Worm (Caenorhabditis elegans) whole organism, L3 larva: ENCODE measurements around the gene srg-46.
A peak's percentile ranks its signal among the peaks of the same experiment; 100 is the strongest.

Source experiments
- R02D3.7 ChIP-seq: fragments of 150-350 bp; optimal IDR thresholded peaks from 2 replicates; lab custom pipeline; 2014; ENCODE audit warnings: missing biosample characterization, missing genetic modification characterization
- ZK546.5 ChIP-seq: sonication (generic microtip); optimal IDR thresholded peaks from 2 replicates; lab custom pipeline; 2017; ENCODE audit warnings: missing biosample characterization, missing genetic modification characterization
- aly-2 ChIP-seq: fragments of 150-350 bp; optimal IDR thresholded peaks from 2 replicates; lab custom pipeline; 2014; ENCODE audit warnings: missing biosample characterization, missing genetic modification characterization
- ama-1 ChIP-seq: fragments of 150-350 bp; optimal IDR thresholded peaks from 2 replicates; lab custom pipeline; 2018
- ceh-28 ChIP-seq: fragments of 150-350 bp; optimal IDR thresholded peaks from 2 replicates; lab custom pipeline; 2014; ENCODE audit warnings: missing biosample characterization, missing genetic modification reagents, missing genetic modification characterization
- ceh-82 ChIP-seq: fragments of 150-350 bp; optimal IDR thresholded peaks from 2 replicates; lab custom pipeline; 2014; ENCODE audit warnings: missing biosample characterization, missing genetic modification characterization
- ceh-9 ChIP-seq: sonication (generic microtip); optimal IDR thresholded peaks from 2 replicates; lab custom pipeline; 2018; ENCODE audit warnings: missing biosample characterization, missing genetic modification characterization
- daf-12 ChIP-seq: fragments of 150-350 bp; optimal IDR thresholded peaks from 2 replicates; lab custom pipeline; 2014; ENCODE audit warnings: missing biosample characterization, missing genetic modification reagents, missing genetic modification characterization
- egl-27 ChIP-seq: sonication (generic microtip); optimal IDR thresholded peaks from 4 replicates; lab custom pipeline; 2017; ENCODE audit warnings: missing biosample characterization, missing genetic modification reagents, missing genetic modification characterization
- elt-1 ChIP-seq: fragments of 150-350 bp; optimal IDR thresholded peaks from 2 replicates; lab custom pipeline; 2014; ENCODE audit warnings: missing biosample characterization, missing genetic modification characterization
- elt-2 ChIP-seq: sonication (generic microtip); optimal IDR thresholded peaks from 2 replicates; lab custom pipeline; 2016; ENCODE audit warnings: missing genetic modification reagents, mild to moderate bottlenecking, missing genetic modification characterization, missing compliant biosample characterization
- elt-3 ChIP-seq, 3 experiments: fragments of 150-350 bp in 1 of 3; sonication (generic microtip) in 2 of 3; optimal IDR thresholded peaks; 2 replicates in 2 of 3; 4 replicates in 1 of 3; lab custom pipeline; 2014 to 2017; ENCODE audit warnings: missing biosample characterization in 3 of 3, missing genetic modification characterization in 3 of 3
- eor-1 ChIP-seq, 2 experiments: fragments of 150-350 bp; optimal IDR thresholded peaks; 2 replicates each; lab custom pipeline; 2014 to 2018; ENCODE audit warnings: missing biosample characterization in 2 of 2, missing genetic modification characterization in 2 of 2
- fkh-10 ChIP-seq: sonication (generic microtip); optimal IDR thresholded peaks from 2 replicates; lab custom pipeline; 2017; ENCODE audit warnings: missing biosample characterization, missing genetic modification reagents, missing genetic modification characterization
- fos-1 ChIP-seq: fragments of 150-350 bp; optimal IDR thresholded peaks from 2 replicates; lab custom pipeline; 2014; ENCODE audit warnings: missing biosample characterization, missing genetic modification characterization
- hmg-11 ChIP-seq: sonication (generic microtip); optimal IDR thresholded peaks from 2 replicates; lab custom pipeline; 2016; ENCODE audit warnings: missing genetic modification characterization, missing compliant biosample characterization
- jun-1 ChIP-seq: fragments of 150-350 bp; optimal IDR thresholded peaks from 2 replicates; lab custom pipeline; 2014; ENCODE audit warnings: missing biosample characterization, missing genetic modification reagents, missing genetic modification characterization
- lin-15B ChIP-seq: fragments of 150-350 bp; optimal IDR thresholded peaks from 2 replicates; lab custom pipeline; 2014; ENCODE audit warnings: missing biosample characterization, missing genetic modification characterization
- lin-39 ChIP-seq: fragments of 150-350 bp; optimal IDR thresholded peaks from 2 replicates; lab custom pipeline; 2018; ENCODE audit warnings: missing biosample characterization, missing genetic modification reagents, missing genetic modification characterization
- lsy-12 ChIP-seq: sonication (generic microtip); optimal IDR thresholded peaks from 2 replicates; lab custom pipeline; 2016; ENCODE audit warnings: mild to moderate bottlenecking, missing genetic modification characterization, missing compliant biosample characterization
- mdl-1 ChIP-seq: fragments of 150-350 bp; optimal IDR thresholded peaks from 2 replicates; lab custom pipeline; 2014; ENCODE audit warnings: missing biosample characterization, missing genetic modification characterization
- mml-1 ChIP-seq: fragments of 150-350 bp; sonication (generic microtip); optimal IDR thresholded peaks from 3 replicates; lab custom pipeline; 2014; ENCODE audit warnings: missing biosample characterization, missing genetic modification characterization
- nfya-1 ChIP-seq: sonication (generic microtip); optimal IDR thresholded peaks from 2 replicates; lab custom pipeline; 2017; ENCODE audit warnings: missing genetic modification characterization, mild to moderate bottlenecking, missing compliant biosample characterization, antibody characterized with exemption, moderate library complexity; ENCODE audit not compliant: insufficient read depth
- nhr-11 ChIP-seq: fragments of 150-350 bp; optimal IDR thresholded peaks from 2 replicates; lab custom pipeline; 2014; ENCODE audit warnings: missing biosample characterization, missing genetic modification characterization
- nhr-12 ChIP-seq: fragments of 150-350 bp; optimal IDR thresholded peaks from 2 replicates; lab custom pipeline; 2014; ENCODE audit warnings: missing biosample characterization, missing genetic modification characterization
- nhr-23 ChIP-seq: fragments of 150-350 bp; optimal IDR thresholded peaks from 2 replicates; lab custom pipeline; 2014; ENCODE audit warnings: missing biosample characterization, missing genetic modification reagents, missing genetic modification characterization
- nhr-237 ChIP-seq: fragments of 150-350 bp; optimal IDR thresholded peaks from 2 replicates; lab custom pipeline; 2014; ENCODE audit warnings: missing biosample characterization, missing genetic modification characterization
- nhr-25 ChIP-seq: sonication (generic microtip); optimal IDR thresholded peaks from 2 replicates; lab custom pipeline; 2017; ENCODE audit warnings: missing biosample characterization, missing genetic modification characterization
- nhr-28 ChIP-seq: fragments of 150-350 bp; optimal IDR thresholded peaks from 2 replicates; lab custom pipeline; 2014; ENCODE audit warnings: missing biosample characterization, missing genetic modification characterization
- nhr-43 ChIP-seq: sonication (generic microtip); optimal IDR thresholded peaks from 2 replicates; lab custom pipeline; 2016; ENCODE audit warnings: mild to moderate bottlenecking, missing genetic modification characterization, missing compliant biosample characterization; ENCODE audit not compliant: poor library complexity, severe bottlenecking
- nhr-76 ChIP-seq: fragments of 150-350 bp; sonication (generic microtip); optimal IDR thresholded peaks from 5 replicates; lab custom pipeline; 2014; ENCODE audit warnings: missing biosample characterization, missing genetic modification characterization
- nhr-77 ChIP-seq: fragments of 150-350 bp; optimal IDR thresholded peaks from 2 replicates; lab custom pipeline; 2014; ENCODE audit warnings: missing biosample characterization, missing genetic modification characterization
- pha-4 ChIP-seq: fragments of 150-350 bp; optimal IDR thresholded peaks from 2 replicates; lab custom pipeline; 2014; ENCODE audit warnings: missing biosample characterization, missing genetic modification reagents, missing genetic modification characterization
- pqm-1 ChIP-seq: fragments of 150-350 bp; optimal IDR thresholded peaks from 2 replicates; lab custom pipeline; 2017; ENCODE audit warnings: missing biosample characterization, missing genetic modification characterization, inconsistent platforms
- sea-2 ChIP-seq: fragments of 150-350 bp; sonication (generic microtip); optimal IDR thresholded peaks from 4 replicates; lab custom pipeline; 2014; ENCODE audit warnings: missing biosample characterization, missing genetic modification reagents, missing genetic modification characterization
- skn-1 ChIP-seq: fragments of 150-350 bp; optimal IDR thresholded peaks from 2 replicates; lab custom pipeline; 2014; ENCODE audit warnings: missing biosample characterization, missing genetic modification characterization
- snpc-4 ChIP-seq: fragments of 150-350 bp; optimal IDR thresholded peaks from 2 replicates; lab custom pipeline; 2014; ENCODE audit warnings: missing biosample characterization, missing genetic modification characterization
- tbx-2 ChIP-seq: sonication (generic microtip); optimal IDR thresholded peaks from 2 replicates; lab custom pipeline; 2016; ENCODE audit warnings: mild to moderate bottlenecking, missing genetic modification characterization, missing compliant biosample characterization
- unc-39 ChIP-seq: sonication (generic microtip); optimal IDR thresholded peaks from 4 replicates; lab custom pipeline; 2017; ENCODE audit warnings: missing biosample characterization, missing genetic modification characterization
- unc-62 ChIP-seq: fragments of 150-350 bp; sonication (generic microtip); optimal IDR thresholded peaks from 4 replicates; lab custom pipeline; 2014; ENCODE audit warnings: missing biosample characterization, missing genetic modification reagents, missing genetic modification characterization
- zag-1 ChIP-seq: fragments of 150-350 bp; optimal IDR thresholded peaks from 2 replicates; lab custom pipeline; 2014; ENCODE audit warnings: missing biosample characterization, missing genetic modification characterization
- ztf-11 ChIP-seq: fragments of 150-350 bp; optimal IDR thresholded peaks from 2 replicates; lab custom pipeline; 2014; ENCODE audit warnings: missing biosample characterization, missing genetic modification characterization
- ztf-4 ChIP-seq: fragments of 150-350 bp; optimal IDR thresholded peaks from 2 replicates; lab custom pipeline; 2014; ENCODE audit warnings: missing biosample characterization, missing genetic modification characterization

The srg-46 gene

ce11 chrV:13390936-13391335 lies 27.4 kb downstream of the srg-46 start:
- TF ChIP-seq nhr-237 (tag; lab: Kevin White, UChicago) (no peak), nhr-28 (no peak), unc-39 (tag; lab: Kevin White, UChicago) (no peak), ZK546.5 (no peak), hmg-11 (tag; lab: Kevin White, UChicago) (no peak), nhr-43 (tag; lab: Kevin White, UChicago) (peak; percentile 26), eor-1 (tag; optimal IDR thresholded peaks at IDR 0.05; lab: Kevin White, UChicago) (no peak), pha-4 (tag; lab: Kevin White, UChicago) (no peak), nfya-1 (tag; lab: Kevin White, UChicago) (peak; percentile 56), aly-2 (no peak), ztf-11 (no peak), lin-15B (tag; lab: Kevin White, UChicago) (no peak), mdl-1 (tag; lab: Kevin White, UChicago) (no peak), nhr-23 (tag; lab: Kevin White, UChicago) (no peak), nhr-25 (tag; lab: Kevin White, UChicago) (peak; percentile 63)

- peak; percentile 54 for TF ChIP-seq ama-1 (lab: Kevin White, UChicago)
- no peak for TF ChIP-seq tbx-2 (tag; lab: Kevin White, UChicago)
- peak; percentile 26 for TF ChIP-seq fkh-10 (GFP tag; lab: Kevin White, UChicago)
- TF ChIP-seq nhr-12, result no peak
- peak; percentile 45 for TF ChIP-seq nhr-43 (tag; lab: Kevin White, UChicago)
- peak; percentile 1 for TF ChIP-seq jun-1 (tag; lab: Kevin White, UChicago)
- no peak for TF ChIP-seq ztf-4 (tag; lab: Kevin White, UChicago)
- no peak for TF ChIP-seq ceh-28 (tag; lab: Kevin White, UChicago)
- TF ChIP-seq fos-1, result no peak
- no peak for TF ChIP-seq unc-62 (GFP tag; lab: Kevin White, UChicago)
- no peak for TF ChIP-seq snpc-4 (tag; lab: Kevin White, UChicago)
- TF ChIP-seq ztf-11, result no peak
- peak; percentile 36 for TF ChIP-seq lin-39
- no peak for TF ChIP-seq lsy-12 (tag; lab: Kevin White, UChicago)
- no peak for TF ChIP-seq ceh-82 (tag; lab: Kevin White, UChicago)
- TF ChIP-seq nhr-77 (tag; lab: Kevin White, UChicago), result no peak
- no peak for TF ChIP-seq unc-39 (tag; lab: Kevin White, UChicago)
- peak; percentile 69 for TF ChIP-seq nhr-25 (tag; lab: Kevin White, UChicago)
- TF ChIP-seq pqm-1 (tag; lab: Kevin White, UChicago), result no peak
- no peak for TF ChIP-seq nhr-237 (tag; lab: Kevin White, UChicago)
- no peak for TF ChIP-seq ZK546.5
- TF ChIP-seq elt-2, result no peak
- no peak for TF ChIP-seq daf-12 (tag; lab: Kevin White, UChicago)
- no peak for TF ChIP-seq sea-2
- TF ChIP-seq mdl-1 (tag; lab: Kevin White, UChicago), result no peak
- TF ChIP-seq zag-1 (tag; lab: Kevin White, UChicago), result no peak
- peak; percentile 51 for TF ChIP-seq nhr-23 (tag; lab: Kevin White, UChicago)
- TF ChIP-seq nfya-1 (tag; lab: Kevin White, UChicago), result no peak
Observed at ce11 chrV:13391378-13392258, 28.1 kb downstream of the srg-46 start, which contains the start of gene somi-1. Gene somi-1 (minus strand): TSS chrV:13391395.

- no peak for TF ChIP-seq ZK546.5
- TF ChIP-seq mml-1 (tag; lab: Kevin White, UChicago), result no peak
- TF ChIP-seq mdl-1 (tag; lab: Kevin White, UChicago), result no peak
- TF ChIP-seq tbx-2 (tag; lab: Kevin White, UChicago), result no peak
- TF ChIP-seq zag-1 (tag; lab: Kevin White, UChicago), result no peak
- TF ChIP-seq lin-15B (tag; lab: Kevin White, UChicago), result no peak
- TF ChIP-seq ceh-9 (tag; lab: Kevin White, UChicago), result no peak
- peak; percentile 33 for TF ChIP-seq nhr-23 (tag; lab: Kevin White, UChicago)
- no peak for TF ChIP-seq egl-27 (tag; lab: Kevin White, UChicago)
- no peak for TF ChIP-seq nhr-43 (tag; lab: Kevin White, UChicago)
- no peak for TF ChIP-seq ceh-82 (tag; lab: Kevin White, UChicago)
- TF ChIP-seq pqm-1 (tag; lab: Kevin White, UChicago), result no peak
- TF ChIP-seq sea-2, result no peak
- TF ChIP-seq nhr-77 (tag; lab: Kevin White, UChicago), result no peak
- TF ChIP-seq nhr-76 (tag; lab: Kevin White, UChicago), result no peak
- TF ChIP-seq nhr-28, result no peak
- TF ChIP-seq eor-1 (tag; optimal IDR thresholded peaks at IDR 0.05; lab: Kevin White, UChicago), result no peak
- no peak for TF ChIP-seq nhr-11 (tag; lab: Kevin White, UChicago)
- TF ChIP-seq skn-1, result no peak
- TF ChIP-seq hmg-11 (tag; lab: Kevin White, UChicago), result no peak
- TF ChIP-seq nhr-12, result no peak
- TF ChIP-seq elt-3 (tag; optimal IDR thresholded peaks at IDR 0.05; lab: Kevin White, UChicago), result no peak
- no peak for TF ChIP-seq daf-12 (tag; lab: Kevin White, UChicago)
- peak; percentile 45 for TF ChIP-seq nfya-1 (tag; lab: Kevin White, UChicago)
- peak; percentile 8 for TF ChIP-seq lsy-12 (tag; lab: Kevin White, UChicago)
- no peak for TF ChIP-seq nhr-237 (tag; lab: Kevin White, UChicago)
- peak; percentile 17 for TF ChIP-seq lin-39
- no peak for TF ChIP-seq unc-62 (GFP tag; lab: Kevin White, UChicago)
- TF ChIP-seq fos-1, result no peak
- no peak for TF ChIP-seq R02D3.7
- TF ChIP-seq elt-1 (tag; lab: Kevin White, UChicago), result no peak
- TF ChIP-seq ceh-28 (tag; lab: Kevin White, UChicago), result peak; percentile 2
Observed at ce11 chrV:13393333-13393803, 29.9 kb downstream of the srg-46 start.
